Fruit fly (Drosophila melanogaster) whole organism, adult: ENCODE results near the gene prd.

Source experiments
- CG14711 ChIP-seq: fragments of 200-800 bp; sonication (Bioruptor generic); optimal IDR thresholded peaks from 2 replicates; lab custom pipeline; 2018; ENCODE audit warnings: missing biosample characterization, mild to moderate bottlenecking, missing genetic modification characterization, moderate library complexity
- CG33017 ChIP-seq: fragments of 200-800 bp; sonication (Bioruptor generic); optimal IDR thresholded peaks from 2 replicates; lab custom pipeline; 2018; ENCODE audit warnings: missing biosample characterization, mild to moderate bottlenecking, missing genetic modification characterization, moderate library complexity
- CG5204 ChIP-seq: fragments of 200-800 bp; sonication (Bioruptor generic); optimal IDR thresholded peaks from 2 replicates; lab custom pipeline; 2016; ENCODE audit warnings: missing biosample characterization, missing genetic modification characterization
- CG7045 ChIP-seq: fragments of 200-800 bp; sonication (Bioruptor generic); optimal IDR thresholded peaks from 2 replicates; lab custom pipeline; 2017; ENCODE audit warnings: missing biosample characterization, mild to moderate bottlenecking, missing genetic modification characterization
- CG7101 ChIP-seq: fragments of 200-800 bp; sonication (Bioruptor generic); optimal IDR thresholded peaks from 2 replicates; lab custom pipeline; 2018; ENCODE audit warnings: missing biosample characterization, mild to moderate bottlenecking, missing genetic modification characterization, moderate library complexity
- Mnt ChIP-seq: fragments of 200-800 bp; sonication (Bioruptor generic); optimal IDR thresholded peaks from 2 replicates; lab custom pipeline; 2016; ENCODE audit warnings: missing biosample characterization, mild to moderate bottlenecking, missing genetic modification characterization
- cnc ChIP-seq, 2 experiments: fragments of >200 bp; optimal IDR thresholded peaks; 2 replicates each; lab custom pipeline; 2017
- kay ChIP-seq: fragments of 200-800 bp; sonication (Bioruptor generic); peaks from one replicate; lab custom pipeline; 2016; ENCODE audit warnings: missing biosample characterization, missing genetic modification characterization, borderline replicate concordance
- ovo ChIP-seq: fragments of 200-800 bp; sonication (Bioruptor generic); optimal IDR thresholded peaks from 2 replicates; lab custom pipeline; 2016; ENCODE audit warnings: missing biosample characterization, missing genetic modification characterization

- TF ChIP-seq CG33017 (no peak), CG7101 (no peak), CG14711 (tag; lab: Kevin White, UChicago) (no peak), CG5204 (GFP tag; lab: Kevin White, UChicago) (no peak), CG7045 (GFP tag; lab: Kevin White, UChicago) (no peak), Mnt (no peak), cnc (optimal IDR thresholded peaks at IDR 0.05; lab: Kevin White, UChicago) (no peak), kay (GFP tag; lab: Kevin White, UChicago) (no peak), ovo (GFP tag; lab: Kevin White, UChicago) (no peak)
These were observed 4.4 kb downstream of the prd start for dm6 chr2L:12081118-12081665.
